Fruit fly (Drosophila melanogaster) whole organism, embryonic: ENCODE results near the gene CG4537.

Experiments
- Aef1 ChIP-seq: fragments of 200-800 bp; sonication (Bioruptor generic); IDR thresholded peaks from 3 replicates; pipeline ENCODE4 v1.3.6; 2022; ENCODE audit warnings: missing biosample characterization, missing genetic modification characterization
- Blimp-1 ChIP-seq: fragments of 200-800 bp; sonication (Bioruptor generic); optimal IDR thresholded peaks from 3 replicates; lab custom pipeline; 2018; ENCODE audit warnings: missing biosample characterization, missing genetic modification characterization, mild to moderate bottlenecking, moderate library complexity, missing genetic modification reagents
- BtbVII ChIP-seq: fragments of 200-800 bp; sonication (Bioruptor generic); optimal IDR thresholded peaks from 3 replicates; lab custom pipeline; 2017; ENCODE audit warnings: missing biosample characterization, mild to moderate bottlenecking, missing genetic modification characterization
- Bteb2 ChIP-seq: fragments of 200-800 bp; sonication (Bioruptor generic); optimal IDR thresholded peaks from 2 replicates; lab custom pipeline; 2016; ENCODE audit warnings: missing biosample characterization, missing genetic modification characterization
- CG10274 ChIP-seq: fragments of 200-800 bp; sonication (Bioruptor generic); optimal IDR thresholded peaks from 3 replicates; lab custom pipeline; 2017; ENCODE audit warnings: missing biosample characterization, mild to moderate bottlenecking, missing genetic modification characterization
- CG11085 ChIP-seq: fragments of 200-800 bp; sonication (Bioruptor generic); IDR thresholded peaks from 2 replicates; pipeline ENCODE4 v1.3.6; 2022; ENCODE audit warnings: missing biosample characterization, missing genetic modification characterization
- CG11247 ChIP-seq: fragments of 200-800 bp; sonication (Bioruptor generic); IDR thresholded peaks from 2 replicates; pipeline ENCODE4 v1.3.6; 2022; ENCODE audit warnings: missing biosample characterization, missing genetic modification characterization
- CG14014 ChIP-seq: fragments of 200-800 bp; sonication (Bioruptor generic); IDR thresholded peaks from 2 replicates; pipeline ENCODE4 v1.3.6; 2022; ENCODE audit warnings: missing biosample characterization, missing genetic modification characterization
- CG16863 ChIP-seq: fragments of 200-800 bp; sonication (Bioruptor generic); optimal IDR thresholded peaks from 3 replicates; lab custom pipeline; 2016; ENCODE audit warnings: missing biosample characterization, missing genetic modification characterization
- CG18619 ChIP-seq: fragments of 200-800 bp; sonication (Bioruptor generic); optimal IDR thresholded peaks from 3 replicates; lab custom pipeline; 2017; ENCODE audit warnings: missing biosample characterization, mild to moderate bottlenecking, missing genetic modification characterization
- CG2129 ChIP-seq: fragments of 200-800 bp; sonication (Bioruptor generic); IDR thresholded peaks from 2 replicates; pipeline ENCODE4 v1.3.6; 2022; ENCODE audit warnings: missing biosample characterization, missing genetic modification characterization; ENCODE audit not compliant: partially characterized antibody
- CG2712 ChIP-seq: fragments of 200-800 bp; optimal IDR thresholded peaks from 3 replicates; lab custom pipeline; 2019; ENCODE audit warnings: missing biosample characterization, mild to moderate bottlenecking, missing genetic modification characterization, moderate library complexity
- CG30020 ChIP-seq: fragments of 200-800 bp; optimal IDR thresholded peaks from 2 replicates; lab custom pipeline; 2019; ENCODE audit warnings: missing biosample characterization, mild to moderate bottlenecking, missing genetic modification characterization, moderate library complexity
- CG32532 ChIP-seq: fragments of 200-800 bp; sonication (Bioruptor generic); IDR thresholded peaks from 2 replicates; pipeline ENCODE4 v1.3.6; 2022; ENCODE audit warnings: missing biosample characterization, missing genetic modification characterization
- CG4424 ChIP-seq: fragments of 200-800 bp; sonication (Bioruptor generic); optimal IDR thresholded peaks from 3 replicates; lab custom pipeline; 2016; ENCODE audit warnings: missing biosample characterization, missing genetic modification characterization
- CG4707 ChIP-seq: fragments of 200-800 bp; sonication (Bioruptor generic); optimal IDR thresholded peaks from 2 replicates; lab custom pipeline; 2018; ENCODE audit warnings: missing biosample characterization, mild to moderate bottlenecking, missing genetic modification characterization, moderate library complexity
- CG5953 ChIP-seq: fragments of 200-800 bp; sonication (Bioruptor generic); IDR thresholded peaks from 2 replicates; pipeline ENCODE4 v1.3.6; 2022; ENCODE audit warnings: missing biosample characterization, missing genetic modification characterization
- CG7357 ChIP-seq: fragments of 200-800 bp; sonication (Bioruptor generic); IDR thresholded peaks from 3 replicates; pipeline ENCODE4 v1.3.6; 2022; ENCODE audit warnings: missing biosample characterization, missing genetic modification characterization
- CG8388 ChIP-seq: fragments of 200-800 bp; sonication (Bioruptor generic); optimal IDR thresholded peaks from 2 replicates; lab custom pipeline; 2019; ENCODE audit warnings: missing biosample characterization, mild to moderate bottlenecking, missing genetic modification characterization, moderate library complexity
- CG8478 ChIP-seq: fragments of >200 bp; optimal IDR thresholded peaks from 2 replicates; lab custom pipeline; 2018
- D ChIP-seq, 2 experiments: fragments of 200-800 bp in 1 of 2; fragments of >200 bp in 1 of 2; sonication (Bioruptor generic) in 1 of 2; optimal IDR thresholded peaks; 2 replicates in 1 of 2; 3 replicates in 1 of 2; lab custom pipeline; 2017; ENCODE audit warnings: mild to moderate bottlenecking in 1 of 2, missing biosample characterization in 1 of 2, missing genetic modification characterization in 1 of 2, missing genetic modification reagents in 1 of 2
- Doc3 ChIP-seq: fragments of 200-800 bp; sonication (Bioruptor generic); IDR thresholded peaks from 3 replicates; pipeline ENCODE4 v1.3.6; 2022; ENCODE audit warnings: missing biosample characterization, missing genetic modification characterization; ENCODE audit not compliant: partially characterized antibody
- ERR ChIP-seq: fragments of 200-800 bp; sonication (Bioruptor generic); optimal IDR thresholded peaks from 2 replicates; lab custom pipeline; 2016; ENCODE audit warnings: missing biosample characterization, missing genetic modification characterization
- Ets65A ChIP-seq: fragments of 200-800 bp; sonication (Bioruptor generic); peaks from one replicate; lab custom pipeline; 2016; ENCODE audit warnings: missing biosample characterization, missing genetic modification characterization
- Fer2 ChIP-seq: fragments of 200-800 bp; sonication (Bioruptor generic); optimal IDR thresholded peaks from 2 replicates; lab custom pipeline; 2018; ENCODE audit warnings: missing biosample characterization, mild to moderate bottlenecking, missing genetic modification characterization, moderate library complexity
- HHEX ChIP-seq: fragments of 200-800 bp; sonication (Bioruptor generic); optimal IDR thresholded peaks from 3 replicates; lab custom pipeline; 2017; ENCODE audit warnings: missing biosample characterization, mild to moderate bottlenecking, missing genetic modification characterization, missing genetic modification reagents
- Hand ChIP-seq: fragments of 200-800 bp; sonication (Bioruptor generic); optimal IDR thresholded peaks from 2 replicates; lab custom pipeline; 2017; ENCODE audit warnings: mild to moderate bottlenecking, missing biosample characterization, missing genetic modification reagents, missing genetic modification characterization
- Hr3 ChIP-seq: fragments of 200-800 bp; sonication (Bioruptor generic); optimal IDR thresholded peaks from 3 replicates; lab custom pipeline; 2016; ENCODE audit warnings: missing biosample characterization, missing genetic modification characterization
- Kr ChIP-seq: fragments of 200-800 bp; sonication (Bioruptor generic); optimal IDR thresholded peaks from 2 replicates; lab custom pipeline; 2017; ENCODE audit warnings: missing biosample characterization, mild to moderate bottlenecking, missing genetic modification characterization
- Lhr ChIP-seq: fragments of 200-800 bp; sonication (Bioruptor generic); optimal IDR thresholded peaks from 3 replicates; lab custom pipeline; 2017; ENCODE audit warnings: mild to moderate bottlenecking, missing biosample characterization, missing genetic modification reagents, missing genetic modification characterization
- Myb ChIP-seq: fragments of 200-800 bp; sonication (Bioruptor generic); optimal IDR thresholded peaks from 2 replicates; lab custom pipeline; 2016; ENCODE audit warnings: missing biosample characterization, missing genetic modification characterization
- Nf-YB ChIP-seq: fragments of 200-800 bp; sonication (Bioruptor generic); optimal IDR thresholded peaks from 3 replicates; lab custom pipeline; 2019; ENCODE audit warnings: missing biosample characterization, mild to moderate bottlenecking, missing genetic modification characterization, moderate library complexity
- Oaz ChIP-seq: fragments of 200-800 bp; sonication (Bioruptor generic); IDR thresholded peaks from 2 replicates; pipeline ENCODE4 v1.3.6; 2022; ENCODE audit warnings: missing biosample characterization, missing genetic modification characterization
- Pdp1 ChIP-seq, 2 experiments: fragments of 200-800 bp; sonication (Bioruptor generic); optimal IDR thresholded peaks; 3 replicates each; lab custom pipeline; 2016; ENCODE audit warnings: missing biosample characterization in 2 of 2, missing genetic modification characterization in 2 of 2, mild to moderate bottlenecking in 1 of 2, moderate library complexity in 1 of 2
- Xrp1 ChIP-seq: fragments of 200-800 bp; sonication (Bioruptor generic); IDR thresholded peaks from 2 replicates; pipeline ENCODE4 v1.3.6; 2022; ENCODE audit warnings: missing biosample characterization, missing genetic modification characterization
- btn ChIP-seq: fragments of 200-800 bp; sonication (Bioruptor generic); optimal IDR thresholded peaks from 2 replicates; lab custom pipeline; 2016; ENCODE audit warnings: missing biosample characterization, missing genetic modification characterization
- cg ChIP-seq: fragments of 200-800 bp; sonication (Bioruptor generic); optimal IDR thresholded peaks from 3 replicates; lab custom pipeline; 2019; ENCODE audit warnings: missing biosample characterization, mild to moderate bottlenecking, missing genetic modification characterization, moderate library complexity
- disco-r ChIP-seq: fragments of 200-800 bp; sonication (Bioruptor generic); optimal IDR thresholded peaks from 2 replicates; lab custom pipeline; 2016; ENCODE audit warnings: missing biosample characterization, missing genetic modification characterization
- fu2 ChIP-seq: fragments of 200-800 bp; sonication (Bioruptor generic); optimal IDR thresholded peaks from 2 replicates; lab custom pipeline; 2016; ENCODE audit warnings: missing biosample characterization, missing genetic modification characterization
- gcm ChIP-seq: fragments of 200-800 bp; sonication (Bioruptor generic); optimal IDR thresholded peaks from 2 replicates; lab custom pipeline; 2019; ENCODE audit warnings: missing biosample characterization, mild to moderate bottlenecking, missing genetic modification characterization, moderate library complexity
- gro ChIP-seq: fragments of 200-800 bp; sonication (Bioruptor generic); optimal IDR thresholded peaks from 2 replicates; lab custom pipeline; 2016; ENCODE audit warnings: missing biosample characterization, missing genetic modification characterization
- jigr1 ChIP-seq: fragments of 200-800 bp; sonication (Bioruptor generic); IDR thresholded peaks from 3 replicates; pipeline ENCODE4 v1.3.6; 2022; ENCODE audit warnings: missing biosample characterization, missing genetic modification characterization
- lola ChIP-seq, 3 experiments: fragments of >200 bp in 2 of 3; fragments of 200-800 bp in 1 of 3; sonication (Bioruptor generic) in 1 of 3; optimal IDR thresholded peaks; 2 replicates each; lab custom pipeline; 2017 to 2019; ENCODE audit warnings: missing biosample characterization in 3 of 3, missing genetic modification characterization in 3 of 3, mild to moderate bottlenecking in 1 of 3, moderate library complexity in 1 of 3
- luna ChIP-seq: fragments of 200-800 bp; sonication (Bioruptor generic); optimal IDR thresholded peaks from 2 replicates; lab custom pipeline; 2016; ENCODE audit warnings: missing biosample characterization, missing genetic modification characterization
- maf-S ChIP-seq: fragments of 200-800 bp; sonication (Bioruptor generic); optimal IDR thresholded peaks from 2 replicates; lab custom pipeline; 2016; ENCODE audit warnings: missing biosample characterization, missing genetic modification characterization
- nau ChIP-seq: fragments of 200-800 bp; sonication (Bioruptor generic); optimal IDR thresholded peaks from 3 replicates; lab custom pipeline; 2017; ENCODE audit warnings: missing biosample characterization, mild to moderate bottlenecking, missing genetic modification characterization, missing genetic modification reagents
- rib ChIP-seq: fragments of 200-800 bp; sonication (Bioruptor generic); IDR thresholded peaks from 2 replicates; pipeline ENCODE4 v1.3.6; 2022; ENCODE audit warnings: missing biosample characterization, missing genetic modification characterization
- sna ChIP-seq: fragments of 200-800 bp; sonication (Bioruptor generic); IDR thresholded peaks from 2 replicates; pipeline ENCODE4 v1.3.6; 2022; ENCODE audit warnings: missing biosample characterization, missing genetic modification characterization; ENCODE audit not compliant: partially characterized antibody
- stc ChIP-seq: fragments of 200-800 bp; sonication (Bioruptor generic); IDR thresholded peaks from 2 replicates; pipeline ENCODE4 v1.3.6; 2022; ENCODE audit warnings: missing biosample characterization, missing genetic modification characterization

Gene CG4537

DNA sequence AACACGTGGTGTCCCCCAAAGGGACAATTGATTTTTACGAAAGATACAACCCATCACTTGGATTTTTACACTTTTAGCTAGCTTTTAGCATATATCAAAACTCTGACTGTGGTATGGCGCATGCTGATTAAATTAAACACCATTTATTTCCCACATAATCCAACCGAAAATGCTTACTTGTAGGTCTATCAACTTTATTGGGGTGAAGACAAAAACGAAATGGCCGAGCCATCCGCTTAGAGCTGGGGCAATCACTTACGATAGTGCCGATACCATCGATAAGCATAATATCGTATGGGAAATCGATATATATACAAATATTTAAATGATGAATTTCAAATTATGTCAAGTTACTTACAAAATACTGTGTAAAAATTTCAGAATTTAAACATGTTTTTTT, 6.6 kb downstream of the CG4537 start, which contains the start of gene RpS2 (continued):
- TF ChIP-seq cg (GFP tag; lab: Kevin White, UChicago) (no peak), rib (GFP tag; lab: Robert Waterston, UW) (no peak; the same call in 1 of the 2 replicates), HHEX (peak; percentile 35), nau (peak; percentile 64), CG2712 (tag; lab: Kevin White, UChicago) (no peak), Aef1 (no peak), Doc3 (GFP tag; lab: Robert Waterston, UW) (peak; percentile 99), disco-r (GFP tag; lab: Kevin White, UChicago) (peak; percentile 7), CG18619 (GFP tag; lab: Kevin White, UChicago) (peak; percentile 47), luna (GFP tag; lab: Kevin White, UChicago) (no peak), Ets65A (GFP tag; lab: Kevin White, UChicago) (no peak), jigr1 (GFP tag; lab: Robert Waterston, UW) (peak; percentile 18; the same call in 1 of the 3 replicates), gro (peak; percentile 39), maf-S (GFP tag; lab: Kevin White, UChicago) (no peak), CG8388 (GFP tag; lab: Kevin White, UChicago) (peak; percentile 5), CG11247 (GFP tag; lab: Robert Waterston, UW) (no peak), sna (peak; percentile 98), CG16863 (GFP tag; lab: Kevin White, UChicago) (peak; percentile 21), CG11085 (GFP tag; lab: Robert Waterston, UW) (no peak), Myb (peak; percentile 27), btn (GFP tag; lab: Kevin White, UChicago) (no peak), D (optimal IDR thresholded peaks at IDR 0.05; lab: Kevin White, UChicago) (no peak), D (GFP tag; optimal IDR thresholded peaks at IDR 0.05; lab: Kevin White, UChicago) (peak; percentile 16), fu2 (no peak), CG8478 (lab: Kevin White, UChicago) (no peak), Oaz (GFP tag; lab: Robert Waterston, UW) (no peak), gcm (peak; percentile 53), Fer2 (tag; lab: Kevin White, UChicago) (no peak), Blimp-1 (no peak), CG32532 (GFP tag; lab: Robert Waterston, UW) (peak; percentile 58), Bteb2 (GFP tag; lab: Kevin White, UChicago) (no peak), Hr3 (GFP tag; lab: Kevin White, UChicago) (peak; percentile 32), Pdp1 (GFP tag; optimal IDR thresholded peaks at IDR 0.05; lab: Kevin White, UChicago) (peak in 1 of 2 experiments; percentile 56), lola (GFP tag; optimal IDR thresholded peaks at IDR 0.05; lab: Kevin White, UChicago) (no peak), Lhr (GFP tag; lab: Kevin White, UChicago) (peak; percentile 51), CG10274 (GFP tag; lab: Kevin White, UChicago) (no peak), Nf-YB (peak; percentile 13), CG30020 (peak; percentile 22), stc (GFP tag; lab: Robert Waterston, UW) (no peak), CG4707 (GFP tag; lab: Kevin White, UChicago) (peak; percentile 43), CG2129 (GFP tag; lab: Robert Waterston, UW) (peak; percentile 95), CG7357 (GFP tag; lab: Robert Waterston, UW) (no peak), CG14014 (GFP tag; lab: Robert Waterston, UW) (no peak), Xrp1 (no peak), CG4424 (no peak), BtbVII (GFP tag; lab: Kevin White, UChicago) (no peak), CG5953 (GFP tag; lab: Robert Waterston, UW) (no peak), Kr (GFP tag; lab: Kevin White, UChicago) (no peak), Hand (GFP tag; lab: Kevin White, UChicago) (no peak), ERR (GFP tag; lab: Kevin White, UChicago) (no peak)
